Fruit fly (Drosophila melanogaster) whole organism, pupa: ENCODE measurements around the gene pod1.

Experiments used
- CG10348 ChIP-seq: fragments of 200-800 bp; sonication (Bioruptor generic); IDR thresholded peaks from 2 replicates; pipeline ENCODE4 v1.3.6; 2022; ENCODE audit warnings: missing biosample characterization, missing genetic modification characterization
- CG12605 ChIP-seq: fragments of 200-800 bp; sonication (Bioruptor generic); IDR thresholded peaks from 2 replicates; pipeline ENCODE4 v1.3.6; 2022; ENCODE audit warnings: missing biosample characterization, missing genetic modification characterization
- CG13204 ChIP-seq: fragments of 200-800 bp; sonication (Bioruptor generic); optimal IDR thresholded peaks from 2 replicates; lab custom pipeline; 2018; ENCODE audit warnings: missing biosample characterization, mild to moderate bottlenecking, missing genetic modification characterization, moderate library complexity
- CG14655 ChIP-seq: fragments of 200-800 bp; sonication (Bioruptor generic); optimal IDR thresholded peaks from 3 replicates; lab custom pipeline; 2017; ENCODE audit warnings: mild to moderate bottlenecking, missing biosample characterization, missing genetic modification reagents, missing genetic modification characterization
- CG15710 ChIP-seq: fragments of 200-800 bp; sonication (Bioruptor generic); optimal IDR thresholded peaks from 2 replicates; lab custom pipeline; 2018; ENCODE audit warnings: missing biosample characterization, mild to moderate bottlenecking, missing genetic modification characterization, moderate library complexity
- CG17806 ChIP-seq: fragments of 200-800 bp; sonication (Bioruptor generic); optimal IDR thresholded peaks from 2 replicates; lab custom pipeline; 2018; ENCODE audit warnings: missing biosample characterization, mild to moderate bottlenecking, missing genetic modification characterization, moderate library complexity
- CG32121 ChIP-seq: fragments of 200-800 bp; sonication (Bioruptor generic); IDR thresholded peaks from 2 replicates; pipeline ENCODE4 v1.3.6; 2022; ENCODE audit warnings: missing biosample characterization, missing genetic modification characterization
- CG34367 ChIP-seq: fragments of 200-800 bp; sonication (Bioruptor generic); optimal IDR thresholded peaks from 2 replicates; lab custom pipeline; 2018; ENCODE audit warnings: missing biosample characterization, mild to moderate bottlenecking, missing genetic modification characterization
- CG4496 ChIP-seq: fragments of 200-800 bp; sonication (Bioruptor generic); IDR thresholded peaks from 3 replicates; pipeline ENCODE4 v1.3.6; 2022; ENCODE audit warnings: missing biosample characterization, missing genetic modification characterization
- CG8159 ChIP-seq: fragments of 200-800 bp; sonication (Bioruptor generic); optimal IDR thresholded peaks from 3 replicates; lab custom pipeline; 2018; ENCODE audit warnings: missing biosample characterization, mild to moderate bottlenecking, missing genetic modification characterization, moderate library complexity
- CG8301 ChIP-seq: fragments of 200-800 bp; sonication (Bioruptor generic); optimal IDR thresholded peaks from 2 replicates; lab custom pipeline; 2018; ENCODE audit warnings: missing biosample characterization, mild to moderate bottlenecking, missing genetic modification characterization
- CG9948 ChIP-seq: fragments of 200-800 bp; sonication (Bioruptor generic); optimal IDR thresholded peaks from 2 replicates; lab custom pipeline; 2018; ENCODE audit warnings: missing biosample characterization, mild to moderate bottlenecking, missing genetic modification characterization, moderate library complexity
- D1 ChIP-seq: fragments of 200-800 bp; sonication (Bioruptor generic); optimal IDR thresholded peaks from 2 replicates; lab custom pipeline; 2018; ENCODE audit warnings: missing biosample characterization, mild to moderate bottlenecking, missing genetic modification characterization, moderate library complexity
- EcR ChIP-seq: fragments of 200-800 bp; sonication (Bioruptor generic); optimal IDR thresholded peaks from 3 replicates; lab custom pipeline; 2019; ENCODE audit warnings: missing biosample characterization, missing genetic modification characterization, mild to moderate bottlenecking, moderate library complexity, missing genetic modification reagents
- Ets98B ChIP-seq: fragments of 200-800 bp; sonication (Bioruptor generic); IDR thresholded peaks from 2 replicates; pipeline ENCODE4 v1.3.6; 2022; ENCODE audit warnings: missing biosample characterization, missing genetic modification characterization
- Pif1A ChIP-seq: fragments of 200-800 bp; sonication (Bioruptor generic); optimal IDR thresholded peaks from 3 replicates; lab custom pipeline; 2016; ENCODE audit warnings: missing biosample characterization, missing genetic modification characterization
- Pif1B ChIP-seq: fragments of 200-800 bp; sonication (Bioruptor generic); optimal IDR thresholded peaks from 3 replicates; lab custom pipeline; 2016; ENCODE audit warnings: missing biosample characterization, missing genetic modification characterization
- Snoo ChIP-seq: fragments of 200-800 bp; sonication (Bioruptor generic); optimal IDR thresholded peaks from 3 replicates; lab custom pipeline; 2017; ENCODE audit warnings: missing biosample characterization, mild to moderate bottlenecking, missing genetic modification characterization, inconsistent platforms
- fd96Ca ChIP-seq: fragments of 200-800 bp; sonication (Bioruptor generic); IDR thresholded peaks from 3 replicates; pipeline ENCODE4 v1.3.6; 2022; ENCODE audit warnings: missing biosample characterization, missing genetic modification characterization
- gl ChIP-seq: fragments of 200-800 bp; sonication (Bioruptor generic); optimal IDR thresholded peaks from 2 replicates; lab custom pipeline; 2018; ENCODE audit warnings: missing biosample characterization, mild to moderate bottlenecking, missing genetic modification characterization
- rn ChIP-seq: fragments of 200-800 bp; sonication (Bioruptor generic); IDR thresholded peaks from 2 replicates; pipeline ENCODE4 v1.3.6; 2022; ENCODE audit warnings: missing biosample characterization, missing genetic modification characterization

pod1 gene

dm6 chrX:6822904-6823303 is 19.4 kb downstream of the pod1 start, which contains the start of gene Atx-1:
TSS of gene Atx-1 (plus strand) at chrX:6823204.
- TF ChIP-seq CG8301 (tag; lab: Kevin White, UChicago): no peak
- no peak for TF ChIP-seq CG15710 (tag; lab: Kevin White, UChicago)
- no peak for TF ChIP-seq CG17806 (tag; lab: Kevin White, UChicago)
- no peak for TF ChIP-seq CG32121 (GFP tag; lab: Robert Waterston, UW)
- no peak for TF ChIP-seq CG14655
- TF ChIP-seq EcR: no peak

- TF ChIP-seq CG15710 (tag; lab: Kevin White, UChicago): no peak
- no peak for TF ChIP-seq CG8159 (tag; lab: Kevin White, UChicago)
- no peak for TF ChIP-seq Pif1A (GFP tag; lab: Kevin White, UChicago)
- TF ChIP-seq Pif1B: no peak
- no peak for TF ChIP-seq CG12605 (GFP tag; lab: Robert Waterston, UW)
- TF ChIP-seq CG17806 (tag; lab: Kevin White, UChicago): no peak
- no peak for TF ChIP-seq rn (GFP tag; lab: Robert Waterston, UW)
- TF ChIP-seq CG8301 (tag; lab: Kevin White, UChicago): no peak
- no peak for TF ChIP-seq CG9948
- TF ChIP-seq Ets98B (GFP tag; lab: Robert Waterston, UW): no peak
- TF ChIP-seq CG10348: no peak
Observed at dm6 chrX:6824203-6824602, 20.7 kb downstream of the pod1 start, which contains the start of gene nonC. TSS of gene nonC (plus strand) at chrX:6824496.

dm6 chrX:6832584-6832983 is 29.1 kb downstream of the pod1 start, which contains the start of gene mAChR-C:
TSS of gene mAChR-C (minus strand) at chrX:6832684.
- TF ChIP-seq EcR (no peak), Ets98B (GFP tag; lab: Robert Waterston, UW) (no peak), CG4496 (GFP tag; lab: Robert Waterston, UW) (no peak), CG10348 (no peak), fd96Ca (GFP tag; lab: Robert Waterston, UW) (no peak), D1 (tag; lab: Kevin White, UChicago) (no peak), CG17806 (tag; lab: Kevin White, UChicago) (no peak), Pif1B (no peak), CG32121 (GFP tag; lab: Robert Waterston, UW) (no peak), Pif1A (GFP tag; lab: Kevin White, UChicago) (no peak), gl (tag; lab: Kevin White, UChicago) (no peak)

dm6 chrX:6843841-6844440 is 40.5 kb downstream of the pod1 start, which contains the start of the genes CG14435 and Tmf:
TSS of gene CG14435 (minus strand) at chrX:6843921.
TSS of gene Tmf (plus strand) at chrX:6844341.
- TF ChIP-seq gl (tag; lab: Kevin White, UChicago): peak; percentile 40
- peak; percentile 80 for TF ChIP-seq CG15710 (tag; lab: Kevin White, UChicago)
- no peak for TF ChIP-seq EcR
- peak; percentile 71 for TF ChIP-seq CG9948
- TF ChIP-seq Ets98B (GFP tag; lab: Robert Waterston, UW): peak; percentile 73
- peak; percentile 83 for TF ChIP-seq CG8159 (tag; lab: Kevin White, UChicago)
- peak; percentile 65 for TF ChIP-seq CG34367
- no peak for TF ChIP-seq D1 (tag; lab: Kevin White, UChicago)
- TF ChIP-seq CG17806 (tag; lab: Kevin White, UChicago): peak; percentile 68
- no peak for TF ChIP-seq CG13204
- peak; percentile 55; the same call in 1 of the 2 replicates for TF ChIP-seq CG10348
- TF ChIP-seq CG14655: peak; percentile 82
- peak; percentile 82 for TF ChIP-seq CG4496 (GFP tag; lab: Robert Waterston, UW)
- TF ChIP-seq rn (GFP tag; lab: Robert Waterston, UW): peak; percentile 39
- peak; percentile 55 for TF ChIP-seq Pif1A (GFP tag; lab: Kevin White, UChicago)
- no peak for TF ChIP-seq Pif1B
- peak; percentile 66 for TF ChIP-seq CG8301 (tag; lab: Kevin White, UChicago)
- TF ChIP-seq CG12605 (GFP tag; lab: Robert Waterston, UW): no peak
- TF ChIP-seq CG32121 (GFP tag; lab: Robert Waterston, UW): peak; percentile 68
- TF ChIP-seq fd96Ca (GFP tag; lab: Robert Waterston, UW): 0 out of 3 replicates have a peak, but pooled peaks have one; percentile 50
- TF ChIP-seq Snoo (tag; lab: Kevin White, UChicago): peak; percentile 67

dm6 chrX:6849178-6849956 is 45.9 kb downstream of the pod1 start, which contains the start of the genes Cht11 and CG4558:
TSS of gene Cht11 (minus strand) at chrX:6849517.
TSS of gene CG4558 (plus strand) at chrX:6849770.
- TF ChIP-seq CG34367 (peak; percentile 68), Snoo (tag; lab: Kevin White, UChicago) (peak; percentile 73), CG17806 (tag; lab: Kevin White, UChicago) (peak; percentile 72), CG14655 (peak; percentile 88), CG15710 (tag; lab: Kevin White, UChicago) (peak; percentile 81), CG8301 (tag; lab: Kevin White, UChicago) (peak; percentile 76), rn (GFP tag; lab: Robert Waterston, UW) (peak; percentile 64), CG13204 (peak; percentile 41), D1 (tag; lab: Kevin White, UChicago) (no peak), CG4496 (GFP tag; lab: Robert Waterston, UW) (peak; percentile 88), fd96Ca (GFP tag; lab: Robert Waterston, UW) (peak; percentile 73; the same call in 1 of the 3 replicates), Ets98B (GFP tag; lab: Robert Waterston, UW) (peak; percentile 78), CG10348 (peak; percentile 40; the same call in 1 of the 2 replicates), Pif1B (peak; percentile 66), EcR (peak; percentile 92), CG9948 (peak; percentile 72), CG12605 (GFP tag; lab: Robert Waterston, UW) (peak; percentile 86), gl (tag; lab: Kevin White, UChicago) (peak; percentile 12), Pif1A (GFP tag; lab: Kevin White, UChicago) (peak; percentile 75), CG32121 (GFP tag; lab: Robert Waterston, UW) (peak; percentile 81), CG8159 (tag; lab: Kevin White, UChicago) (peak; percentile 83)
